Fruit fly (Drosophila melanogaster): ENCODE data around the gene p130CAS.
A peak's percentile ranks its signal among the peaks of the same experiment; 100 is the strongest.

p130CAS gene

DNA sequence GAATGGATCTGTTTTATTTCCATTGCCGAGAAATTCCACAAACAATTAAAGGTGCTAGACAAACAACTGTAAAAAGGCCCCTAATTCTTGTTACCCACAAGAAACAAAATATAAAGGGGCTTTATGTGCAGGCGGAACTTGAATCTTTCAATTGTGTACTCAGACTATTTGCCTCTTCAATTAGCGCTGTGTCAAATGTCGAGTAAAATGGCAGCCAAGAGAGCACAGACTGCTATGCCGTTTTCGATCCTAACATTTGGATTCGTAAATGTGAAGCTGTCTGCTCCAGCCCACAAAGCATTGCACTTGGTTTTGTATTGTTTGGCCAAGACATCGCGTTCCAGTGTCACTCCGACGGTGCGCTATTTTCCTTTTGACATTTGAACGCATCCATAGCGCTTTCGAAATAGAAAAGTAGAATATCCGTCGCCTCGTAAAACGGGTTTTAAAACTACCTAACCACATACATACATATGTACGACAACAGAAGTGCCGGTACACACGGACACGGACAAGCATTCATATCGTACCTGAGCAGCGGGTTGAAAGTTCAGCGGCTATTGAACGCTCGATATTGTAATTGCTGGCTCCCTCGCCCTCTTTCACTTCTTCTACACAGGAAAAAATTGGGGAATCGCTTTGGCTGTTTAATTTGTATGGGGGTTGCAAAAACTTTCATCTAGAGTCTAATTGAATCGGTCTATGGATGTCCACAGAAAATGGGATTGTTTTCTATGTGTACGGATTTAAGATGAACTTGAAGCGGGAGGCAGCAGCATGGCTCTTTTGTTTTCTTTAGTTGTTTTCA is 13.5 kb downstream of the p130CAS start (continued):
- TF ChIP-seq insv (GFP tag; optimal IDR thresholded peaks at IDR 0.05) (no peak), ems (GFP tag; optimal IDR thresholded peaks at IDR 0.05) (no peak), Sry-β (GFP tag; optimal IDR thresholded peaks at IDR 0.05) (no peak), Ets97D (GFP tag; optimal IDR thresholded peaks at IDR 0.05) (no peak), pb (GFP tag; optimal IDR thresholded peaks at IDR 0.05) (no peak), lilli (GFP tag; optimal IDR thresholded peaks at IDR 0.05) (peak; percentile 2), CG8765 (GFP tag; IDR thresholded peaks at IDR 0.05) (no peak), CG13624 (GFP tag; optimal IDR thresholded peaks at IDR 0.05) (no peak), lbe (GFP tag; optimal IDR thresholded peaks at IDR 0.05) (no peak), H2.0 (GFP tag; IDR thresholded peaks at IDR 0.05) (no peak), CG17568 (GFP tag; optimal IDR thresholded peaks at IDR 0.05) (no peak), chif (GFP tag; optimal IDR thresholded peaks at IDR 0.05) (peak in 1 of 2 experiments; percentile 18), Sin3A (optimal IDR thresholded peaks at IDR 0.05) (no peak), CG15601 (tag; optimal IDR thresholded peaks at IDR 0.05) (peak; percentile 40), CG1647 (GFP tag; optimal IDR thresholded peaks at IDR 0.05) (no peak), ssp (GFP tag; IDR thresholded peaks at IDR 0.05) (no peak), CG13287 (GFP tag; IDR thresholded peaks at IDR 0.05; ENCODE audit: partially characterized antibody) (no peak), Sox100B (GFP tag; optimal IDR thresholded peaks at IDR 0.05) (no peak), hbn (GFP tag; IDR thresholded peaks at IDR 0.05; ENCODE audit: partially characterized antibody) (no peak), Antp (GFP tag; optimal IDR thresholded peaks at IDR 0.05) (no peak), CG18262 (tag; optimal IDR thresholded peaks at IDR 0.05) (peak; percentile 51), CG3281 (GFP tag; optimal IDR thresholded peaks at IDR 0.05) (peak; percentile 23), tll (GFP tag; optimal IDR thresholded peaks at IDR 0.05) (no peak), crp (GFP tag; optimal IDR thresholded peaks at IDR 0.05) (no peak), otp (GFP tag; IDR thresholded peaks at IDR 0.05) (peak; percentile 44; the same call in 1 of the 3 replicates), CG17385 (GFP tag; optimal IDR thresholded peaks at IDR 0.05) (no peak), so (GFP tag; IDR thresholded peaks at IDR 0.05) (0 out of 3 replicates have a peak, but pooled peaks have one; percentile 32), gcm2 (GFP tag; optimal IDR thresholded peaks at IDR 0.05) (no peak), Fer1 (GFP tag; optimal IDR thresholded peaks at IDR 0.05) (no peak), ara (GFP tag; IDR thresholded peaks at IDR 0.05) (0 out of 2 replicates have a peak, but pooled peaks have one; percentile 7), bsh (GFP tag; optimal IDR thresholded peaks at IDR 0.05) (peak; percentile 33 to 46), CG32767 (GFP tag; IDR thresholded peaks at IDR 0.05) (no peak), CG30431 (GFP tag; optimal IDR thresholded peaks at IDR 0.05) (no peak), gfzf (GFP tag; optimal IDR thresholded peaks at IDR 0.05) (no peak), CG7271 (tag; optimal IDR thresholded peaks at IDR 0.05) (no peak), MTF-1 (GFP tag; optimal IDR thresholded peaks at IDR 0.05; ENCODE audit: borderline replicate concordance) (no peak), fd96Cb (tag; optimal IDR thresholded peaks at IDR 0.05) (no peak), sr (GFP tag; IDR thresholded peaks at IDR 0.05) (no peak), CG7556 (GFP tag; optimal IDR thresholded peaks at IDR 0.05) (peak; percentile 20), CG1832 (GFP tag; optimal IDR thresholded peaks at IDR 0.05) (no peak), CG10366 (GFP tag; IDR thresholded peaks at IDR 0.05) (0 out of 2 replicates have a peak, but pooled peaks have one; percentile 11), dimm (GFP tag; IDR thresholded peaks at IDR 0.05) (no peak), ewg (GFP tag; optimal IDR thresholded peaks at IDR 0.05) (no peak), CG13296 (GFP tag; optimal IDR thresholded peaks at IDR 0.05) (no peak), bowl (GFP tag; IDR thresholded peaks at IDR 0.05) (no peak), wek (GFP tag; optimal IDR thresholded peaks at IDR 0.05) (no peak), ind (GFP tag; optimal IDR thresholded peaks at IDR 0.05) (no peak), cad (GFP tag; optimal IDR thresholded peaks at IDR 0.05) (no peak), Jarid2 (GFP tag; optimal IDR thresholded peaks at IDR 0.05) (no peak)

All from whole organism, embryonic.